Fruit fly (Drosophila melanogaster) Kc167 (cell line): ENCODE measurements around the gene CG3744.

Experiments used
- Myc ChIP-seq: fragments of >200 bp; optimal IDR thresholded peaks from 2 replicates; lab custom pipeline; 2017; ENCODE audit warnings: missing external identifiers
- Sin3A ChIP-seq: fragments of >200 bp; optimal IDR thresholded peaks from 2 replicates; lab custom pipeline; 2018; ENCODE audit warnings: missing external identifiers
- h ChIP-seq: fragments of >200 bp; optimal IDR thresholded peaks from 3 replicates; lab custom pipeline; 2018; ENCODE audit warnings: missing external identifiers
- insv ChIP-seq: fragments of >200 bp; optimal IDR thresholded peaks from 3 replicates; lab custom pipeline; 2018; ENCODE audit warnings: missing external identifiers
- psq ChIP-seq: fragments of >200 bp; optimal IDR thresholded peaks from 2 replicates; lab custom pipeline; 2017; ENCODE audit warnings: missing external identifiers
- ttk ChIP-seq: sonication (Bioruptor generic); optimal IDR thresholded peaks from 2 replicates; lab custom pipeline; 2017; ENCODE audit warnings: missing external identifiers

Gene CG3744

dm6 chr3R:24845952-24846848 lies 30.3 kb downstream of the CG3744 start:
- TF ChIP-seq insv (lab: Kevin White, UChicago) (no peak), h (lab: Kevin White, UChicago) (no peak), Myc (lab: Kevin White, UChicago) (no peak), ttk (no peak), Sin3A (lab: Kevin White, UChicago) (no peak), psq (lab: Kevin White, UChicago) (no peak)

dm6 chr3R:24845148-24845547 lies 31.3 kb downstream of the CG3744 start:
- TF ChIP-seq Sin3A (lab: Kevin White, UChicago) (no peak), Myc (lab: Kevin White, UChicago) (no peak), ttk (no peak), insv (lab: Kevin White, UChicago) (no peak), psq (lab: Kevin White, UChicago) (no peak), h (lab: Kevin White, UChicago) (no peak)

dm6 chr3R:24841635-24842034 lies 34.8 kb downstream of the CG3744 start, which contains the start of gene Esp:
Esp (plus strand) TSS chr3R:24841935.
- TF ChIP-seq Sin3A (lab: Kevin White, UChicago): no peak
- TF ChIP-seq insv (lab: Kevin White, UChicago): no peak
- no peak for TF ChIP-seq h (lab: Kevin White, UChicago)
- no peak for TF ChIP-seq psq (lab: Kevin White, UChicago)
- no peak for TF ChIP-seq ttk
- TF ChIP-seq Myc (lab: Kevin White, UChicago): no peak

- TF ChIP-seq Myc (lab: Kevin White, UChicago): no peak
These were observed 35.4 kb downstream of the CG3744 start, which contains the start of gene CG33658 for dm6 chr3R:24841063-24841462. CG33658 (minus strand) TSS chr3R:24841163.

dm6 chr3R:24833652-24834051 lies 42.8 kb downstream of the CG3744 start, which contains the start of gene sosie:
sosie (plus strand) TSS chr3R:24833952.
- no peak for TF ChIP-seq Sin3A (lab: Kevin White, UChicago)
- TF ChIP-seq insv (lab: Kevin White, UChicago): no peak
- TF ChIP-seq psq (lab: Kevin White, UChicago): no peak
- no peak for TF ChIP-seq ttk
- no peak for TF ChIP-seq h (lab: Kevin White, UChicago)
- no peak for TF ChIP-seq Myc (lab: Kevin White, UChicago)

dm6 chr3R:24829887-24830351 lies 46.5 kb downstream of the CG3744 start, which contains the start of the genes Kaz and CG43273:
Kaz (minus strand) TSS chr3R:24829959.
CG43273 (plus strand) TSS chr3R:24830301.
- TF ChIP-seq ttk: no peak
- no peak for TF ChIP-seq Myc (lab: Kevin White, UChicago)
- TF ChIP-seq Sin3A (lab: Kevin White, UChicago): no peak
- no peak for TF ChIP-seq insv (lab: Kevin White, UChicago)
- TF ChIP-seq psq (lab: Kevin White, UChicago): no peak

dm6 chr3R:24828234-24828633 lies 48.2 kb downstream of the CG3744 start, which contains the start of gene RabX4:
RabX4 (minus strand) TSS chr3R:24828409.
- TF ChIP-seq psq (lab: Kevin White, UChicago) (no peak), Myc (lab: Kevin White, UChicago) (no peak), insv (lab: Kevin White, UChicago) (no peak), Sin3A (lab: Kevin White, UChicago) (no peak)

dm6 chr3R:24825548-24825947 lies 50.9 kb downstream of the CG3744 start, which contains the start of gene niki:
niki (minus strand) TSS chr3R:24825648.
- no peak for TF ChIP-seq h (lab: Kevin White, UChicago)
- TF ChIP-seq Sin3A (lab: Kevin White, UChicago): no peak
- no peak for TF ChIP-seq insv (lab: Kevin White, UChicago)
- TF ChIP-seq Myc (lab: Kevin White, UChicago): no peak
- TF ChIP-seq ttk: no peak
- TF ChIP-seq psq (lab: Kevin White, UChicago): no peak

dm6 chr3R:24823061-24823460 lies 53.4 kb downstream of the CG3744 start:
- no peak for TF ChIP-seq Myc (lab: Kevin White, UChicago)
- TF ChIP-seq psq (lab: Kevin White, UChicago): no peak
- no peak for TF ChIP-seq Sin3A (lab: Kevin White, UChicago)
- no peak for TF ChIP-seq ttk
- no peak for TF ChIP-seq h (lab: Kevin White, UChicago)
- TF ChIP-seq insv (lab: Kevin White, UChicago): no peak
